Worm (Caenorhabditis elegans): ENCODE measurements around the gene pisy-1.
"Not testable (repeated sequence)": the region's sequence is repeated elsewhere in the genome, so short reads cannot be mapped to it uniquely, and the experiment has no call there.

DNA sequence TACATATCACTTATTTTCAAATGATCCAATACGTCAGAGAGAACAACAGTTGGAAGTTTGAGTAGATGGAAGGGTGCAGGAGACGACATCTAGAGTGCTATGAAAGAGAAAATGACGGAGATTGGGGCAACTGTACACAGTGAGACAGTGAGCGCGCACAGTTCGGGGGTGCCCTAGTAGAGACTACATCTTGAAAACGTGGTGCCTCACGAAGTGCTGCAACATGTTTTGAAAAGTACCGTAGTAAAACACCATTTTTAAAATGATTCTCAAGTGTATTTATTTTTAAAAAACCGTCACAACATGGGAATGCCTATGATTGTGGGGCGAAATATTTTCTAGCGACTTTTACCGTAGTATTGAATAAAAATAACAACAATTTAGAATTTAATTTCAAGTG is 15.6 kb upstream of the pisy-1 start, which contains the start of gene Y46G5A.39:
- not testable (repeated sequence) for TF ChIP-seq flt-1 (GFP tag; IDR thresholded peaks at IDR 0.05); B0310.2 (tag; optimal IDR thresholded peaks at IDR 0.05); ama-1 (optimal IDR thresholded peaks at IDR 0.05); ceh-13 (GFP tag; optimal IDR thresholded peaks at IDR 0.05); hnd-1 (tag; optimal IDR thresholded peaks at IDR 0.05); scrt-1 (GFP tag; IDR thresholded peaks at IDR 0.05); aly-1 (tag; optimal IDR thresholded peaks at IDR 0.05)
